Fruit fly (Drosophila melanogaster): ENCODE results near the gene cm.

Gene cm

DNA sequence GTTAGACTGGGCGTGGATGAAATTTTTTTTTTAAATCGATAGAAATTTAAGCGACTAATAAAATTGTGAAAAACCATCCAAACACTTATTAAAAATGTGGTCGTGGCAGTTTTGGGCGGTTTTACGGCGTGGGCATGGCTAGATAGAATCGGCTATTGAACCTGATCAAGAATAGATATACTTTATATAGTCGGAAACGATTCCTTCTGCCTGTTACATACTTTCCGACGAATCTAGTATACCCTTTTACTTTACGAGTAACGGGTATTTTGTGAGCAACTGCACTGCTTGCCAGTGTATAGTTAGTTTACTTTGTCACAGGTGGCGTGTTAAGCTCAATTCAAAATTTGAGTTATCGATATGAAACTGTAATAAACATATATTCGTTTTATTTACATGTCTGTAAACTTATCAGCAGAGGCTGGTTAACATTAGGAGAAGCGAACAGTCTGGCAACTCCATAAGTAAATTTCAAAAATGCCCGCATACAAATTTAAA lies 4.0 kb upstream of the cm start (continued):
- TF ChIP-seq dimm (GFP tag; IDR thresholded peaks at IDR 0.05) (no peak), grau (tag; optimal IDR thresholded peaks at IDR 0.05) (peak; percentile 40), CG30403 (GFP tag; optimal IDR thresholded peaks at IDR 0.05) (peak; percentile 52), CG12769 (tag; optimal IDR thresholded peaks at IDR 0.05) (peak; percentile 58), CG3838 (GFP tag; optimal IDR thresholded peaks at IDR 0.05) (no peak), odd (GFP tag; optimal IDR thresholded peaks at IDR 0.05) (no peak), CG4730 (GFP tag; IDR thresholded peaks at IDR 0.05) (0 out of 2 replicates have a peak, but pooled peaks have one; percentile 21), CG9797 (GFP tag; optimal IDR thresholded peaks at IDR 0.05) (no peak), CG9215 (GFP tag; IDR thresholded peaks at IDR 0.05) (0 out of 2 replicates have a peak, but pooled peaks have one; percentile 6), CG33213 (GFP tag; optimal IDR thresholded peaks at IDR 0.05) (peak; percentile 70), sr (GFP tag; IDR thresholded peaks at IDR 0.05) (0 out of 3 replicates have a peak, but pooled peaks have one; percentile 18), scrt (GFP tag; optimal IDR thresholded peaks at IDR 0.05) (no peak), bsh (GFP tag; optimal IDR thresholded peaks at IDR 0.05) (peak in 1 of 2 experiments; percentile 36), HLHmδ (GFP tag; optimal IDR thresholded peaks at IDR 0.05) (no peak), CG12942 (GFP tag; optimal IDR thresholded peaks at IDR 0.05) (no peak), CG12391 (tag; optimal IDR thresholded peaks at IDR 0.05) (peak; percentile 35), Dek (tag; optimal IDR thresholded peaks at IDR 0.05) (peak; percentile 35), ERR (GFP tag; optimal IDR thresholded peaks at IDR 0.05) (peak; percentile 38), CG3065 (GFP tag; optimal IDR thresholded peaks at IDR 0.05) (no peak), CG6765 (GFP tag; optimal IDR thresholded peaks at IDR 0.05) (peak; percentile 11), NK7.1 (GFP tag; optimal IDR thresholded peaks at IDR 0.05) (peak; percentile 17), CG8388 (GFP tag; optimal IDR thresholded peaks at IDR 0.05) (peak; percentile 39), tx (GFP tag; optimal IDR thresholded peaks at IDR 0.05) (peak; percentile 27), kay (GFP tag; optimal IDR thresholded peaks at IDR 0.05) (no peak)

DNA sequence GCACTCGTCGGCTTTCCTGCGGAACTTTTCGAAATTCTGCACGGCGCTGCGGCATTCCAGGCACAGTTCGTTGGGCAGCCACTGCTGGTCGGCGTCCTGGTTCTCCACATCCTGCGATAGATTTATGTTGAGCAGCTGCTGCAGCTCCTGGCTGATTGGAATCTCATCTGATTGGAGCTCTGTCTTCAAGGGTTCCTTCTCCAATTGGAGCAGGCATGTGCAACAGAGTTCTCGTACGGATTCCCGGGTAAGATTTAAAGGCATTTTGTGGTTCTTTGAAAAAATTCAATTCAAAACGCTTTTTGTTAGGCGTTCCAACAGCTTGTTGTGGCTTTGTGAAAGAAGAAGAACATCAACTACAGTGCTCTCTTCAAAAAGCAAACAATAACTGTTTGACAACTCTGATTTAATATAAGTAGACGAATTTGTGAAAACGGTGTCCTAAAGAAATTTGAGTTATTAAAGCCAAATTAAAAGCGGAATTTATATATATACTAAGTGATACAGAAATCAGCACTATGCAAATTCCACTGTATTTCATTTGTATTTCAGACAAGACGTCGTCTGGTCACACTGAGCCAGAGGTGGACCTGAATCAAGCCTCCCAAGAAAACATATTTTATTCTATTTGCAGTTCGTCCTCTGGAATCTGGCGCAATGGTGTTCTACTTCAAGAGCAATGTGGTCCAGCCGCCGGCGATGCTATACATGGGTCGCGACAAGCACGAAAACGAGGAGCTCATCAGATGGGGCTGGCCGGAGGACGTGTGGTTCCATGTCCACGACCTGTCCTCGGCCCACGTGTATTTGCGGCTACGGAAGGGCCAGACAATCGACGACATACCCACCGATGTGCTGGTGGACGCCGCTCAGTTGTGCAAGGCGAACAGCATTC lies 2.6 kb upstream of the cm start, which contains the start of the genes CG3032 and CG4593:
Gene CG3032 (minus strand): TSS at position 562 of the 895 bp plus-strand sequence.
Gene CG4593 (plus strand): TSS at position 568 of the 895 bp plus-strand sequence.
- TF ChIP-seq h (optimal IDR thresholded peaks at IDR 0.05) (no peak), CG10654 (GFP tag; optimal IDR thresholded peaks at IDR 0.05) (peak; percentile 69), chm (GFP tag; IDR thresholded peaks at IDR 0.05) (peak; percentile 66; the same call in 1 of the 2 replicates), so (GFP tag; IDR thresholded peaks at IDR 0.05) (peak; percentile 82), CG14860 (GFP tag; IDR thresholded peaks at IDR 0.05; ENCODE audit: partially characterized antibody) (no peak), disco-r (GFP tag; optimal IDR thresholded peaks at IDR 0.05) (no peak), rib (GFP tag; IDR thresholded peaks at IDR 0.05) (peak; percentile 81), sens-2 (GFP tag; IDR thresholded peaks at IDR 0.05) (peak; percentile 63), BtbVII (GFP tag; optimal IDR thresholded peaks at IDR 0.05) (peak; percentile 9), PHDP (tag; optimal IDR thresholded peaks at IDR 0.05) (peak; percentile 84), CG17802 (tag; optimal IDR thresholded peaks at IDR 0.05) (no peak), CG31224 (GFP tag; IDR thresholded peaks at IDR 0.05) (peak; percentile 82), Gsc (GFP tag; IDR thresholded peaks at IDR 0.05) (peak; percentile 41; the same call in 1 of the 2 replicates), her (GFP tag; optimal IDR thresholded peaks at IDR 0.05) (peak; percentile 18), CG16779 (GFP tag; IDR thresholded peaks at IDR 0.05) (peak; percentile 77), CG7987 (GFP tag; optimal IDR thresholded peaks at IDR 0.05) (peak; percentile 54), Chrac-16 (GFP tag; optimal IDR thresholded peaks at IDR 0.05) (peak; percentile 81), usp (GFP tag; optimal IDR thresholded peaks at IDR 0.05) (no peak), slou (GFP tag; optimal IDR thresholded peaks at IDR 0.05) (peak; percentile 71), Asciz (GFP tag; optimal IDR thresholded peaks at IDR 0.05) (peak; percentile 37), Eip74EF (GFP tag; optimal IDR thresholded peaks at IDR 0.05) (peak in 1 of 2 experiments; percentile 0), CG13287 (GFP tag; IDR thresholded peaks at IDR 0.05; ENCODE audit: partially characterized antibody) (peak; percentile 23; the same call in 1 of the 2 replicates), crc (GFP tag; optimal IDR thresholded peaks at IDR 0.05) (peak; percentile 64), CG15514 (GFP tag; optimal IDR thresholded peaks at IDR 0.05) (peak; percentile 79), Oaz (GFP tag; IDR thresholded peaks at IDR 0.05) (peak; percentile 78)
